Fruit fly (Drosophila melanogaster): ENCODE measurements around the gene Drs.
A peak's percentile ranks its signal among the peaks of the same experiment; 100 is the strongest.

- TF ChIP-seq Dfd (GFP tag; optimal IDR thresholded peaks at IDR 0.05) (no peak), br (GFP tag; optimal IDR thresholded peaks at IDR 0.05) (peak; percentile 28), Abd-B (GFP tag; optimal IDR thresholded peaks at IDR 0.05) (no peak), usp (GFP tag; optimal IDR thresholded peaks at IDR 0.05) (no peak), sv (GFP tag; optimal IDR thresholded peaks at IDR 0.05) (no peak), Hr83 (GFP tag; optimal IDR thresholded peaks at IDR 0.05; ENCODE audit: poor library complexity, severe bottlenecking) (no peak), fru (GFP tag; optimal IDR thresholded peaks at IDR 0.05) (no peak), Myc (optimal IDR thresholded peaks at IDR 0.05) (no peak), woc (GFP tag; optimal IDR thresholded peaks at IDR 0.05) (no peak), h (GFP tag; optimal IDR thresholded peaks at IDR 0.05) (no peak)
These were observed 49.2 kb upstream of the Drs start for dm6 chr3L:3319992-3320732.

All from whole organism, wandering third instar larva.